Worm (Caenorhabditis elegans) whole organism, L3 larva: ENCODE results near the gene C39B10.5.
A peak's percentile ranks its signal among the peaks of the same experiment; 100 is the strongest.

ENCODE experiments used
- R02D3.7 ChIP-seq: fragments of 150-350 bp; optimal IDR thresholded peaks from 2 replicates; lab custom pipeline; 2014; ENCODE audit warnings: missing biosample characterization, missing genetic modification characterization
- aly-2 ChIP-seq: fragments of 150-350 bp; optimal IDR thresholded peaks from 2 replicates; lab custom pipeline; 2014; ENCODE audit warnings: missing biosample characterization, missing genetic modification characterization
- ama-1 ChIP-seq: fragments of 150-350 bp; optimal IDR thresholded peaks from 2 replicates; lab custom pipeline; 2018
- ceh-16 ChIP-seq: sonication (generic microtip); optimal IDR thresholded peaks from 2 replicates; lab custom pipeline; 2017; ENCODE audit warnings: missing biosample characterization, missing genetic modification characterization
- ceh-28 ChIP-seq: fragments of 150-350 bp; optimal IDR thresholded peaks from 2 replicates; lab custom pipeline; 2014; ENCODE audit warnings: missing biosample characterization, missing genetic modification reagents, missing genetic modification characterization
- ceh-82 ChIP-seq: fragments of 150-350 bp; optimal IDR thresholded peaks from 2 replicates; lab custom pipeline; 2014; ENCODE audit warnings: missing biosample characterization, missing genetic modification characterization
- ceh-9 ChIP-seq: sonication (generic microtip); optimal IDR thresholded peaks from 2 replicates; lab custom pipeline; 2018; ENCODE audit warnings: missing biosample characterization, missing genetic modification characterization
- daf-12 ChIP-seq: fragments of 150-350 bp; optimal IDR thresholded peaks from 2 replicates; lab custom pipeline; 2014; ENCODE audit warnings: missing biosample characterization, missing genetic modification reagents, missing genetic modification characterization
- egl-5 ChIP-seq: fragments of 150-350 bp; optimal IDR thresholded peaks from 2 replicates; lab custom pipeline; 2017; ENCODE audit warnings: missing biosample characterization, missing genetic modification reagents, missing genetic modification characterization, inconsistent platforms
- elt-1 ChIP-seq: fragments of 150-350 bp; optimal IDR thresholded peaks from 2 replicates; lab custom pipeline; 2014; ENCODE audit warnings: missing biosample characterization, missing genetic modification characterization
- elt-2 ChIP-seq: sonication (generic microtip); optimal IDR thresholded peaks from 2 replicates; lab custom pipeline; 2016; ENCODE audit warnings: missing genetic modification reagents, mild to moderate bottlenecking, missing genetic modification characterization, missing compliant biosample characterization
- elt-3 ChIP-seq, 3 experiments: fragments of 150-350 bp in 1 of 3; sonication (generic microtip) in 2 of 3; optimal IDR thresholded peaks; 2 replicates in 2 of 3; 4 replicates in 1 of 3; lab custom pipeline; 2014 to 2017; ENCODE audit warnings: missing biosample characterization in 3 of 3, missing genetic modification characterization in 3 of 3
- eor-1 ChIP-seq, 2 experiments: fragments of 150-350 bp; optimal IDR thresholded peaks; 2 replicates each; lab custom pipeline; 2014 to 2018; ENCODE audit warnings: missing biosample characterization in 2 of 2, missing genetic modification characterization in 2 of 2
- fkh-10 ChIP-seq: sonication (generic microtip); optimal IDR thresholded peaks from 2 replicates; lab custom pipeline; 2017; ENCODE audit warnings: missing biosample characterization, missing genetic modification reagents, missing genetic modification characterization
- fkh-2 ChIP-seq: fragments of 150-350 bp; optimal IDR thresholded peaks from 2 replicates; lab custom pipeline; 2014; ENCODE audit warnings: missing biosample characterization, missing genetic modification reagents, missing genetic modification characterization
- hmg-11 ChIP-seq: sonication (generic microtip); optimal IDR thresholded peaks from 2 replicates; lab custom pipeline; 2016; ENCODE audit warnings: missing genetic modification characterization, missing compliant biosample characterization
- jun-1 ChIP-seq: fragments of 150-350 bp; optimal IDR thresholded peaks from 2 replicates; lab custom pipeline; 2014; ENCODE audit warnings: missing biosample characterization, missing genetic modification reagents, missing genetic modification characterization
- lin-15B ChIP-seq: fragments of 150-350 bp; optimal IDR thresholded peaks from 2 replicates; lab custom pipeline; 2014; ENCODE audit warnings: missing biosample characterization, missing genetic modification characterization
- lin-39 ChIP-seq: fragments of 150-350 bp; optimal IDR thresholded peaks from 2 replicates; lab custom pipeline; 2018; ENCODE audit warnings: missing biosample characterization, missing genetic modification reagents, missing genetic modification characterization
- lsy-12 ChIP-seq: sonication (generic microtip); optimal IDR thresholded peaks from 2 replicates; lab custom pipeline; 2016; ENCODE audit warnings: mild to moderate bottlenecking, missing genetic modification characterization, missing compliant biosample characterization
- mml-1 ChIP-seq: fragments of 150-350 bp; sonication (generic microtip); optimal IDR thresholded peaks from 3 replicates; lab custom pipeline; 2014; ENCODE audit warnings: missing biosample characterization, missing genetic modification characterization
- nfya-1 ChIP-seq: sonication (generic microtip); optimal IDR thresholded peaks from 2 replicates; lab custom pipeline; 2017; ENCODE audit warnings: missing genetic modification characterization, mild to moderate bottlenecking, missing compliant biosample characterization, antibody characterized with exemption, moderate library complexity; ENCODE audit not compliant: insufficient read depth
- nhr-12 ChIP-seq: fragments of 150-350 bp; optimal IDR thresholded peaks from 2 replicates; lab custom pipeline; 2014; ENCODE audit warnings: missing biosample characterization, missing genetic modification characterization
- nhr-23 ChIP-seq: fragments of 150-350 bp; optimal IDR thresholded peaks from 2 replicates; lab custom pipeline; 2014; ENCODE audit warnings: missing biosample characterization, missing genetic modification reagents, missing genetic modification characterization
- nhr-237 ChIP-seq: fragments of 150-350 bp; optimal IDR thresholded peaks from 2 replicates; lab custom pipeline; 2014; ENCODE audit warnings: missing biosample characterization, missing genetic modification characterization
- nhr-25 ChIP-seq: sonication (generic microtip); optimal IDR thresholded peaks from 2 replicates; lab custom pipeline; 2017; ENCODE audit warnings: missing biosample characterization, missing genetic modification characterization
- nhr-28 ChIP-seq: fragments of 150-350 bp; optimal IDR thresholded peaks from 2 replicates; lab custom pipeline; 2014; ENCODE audit warnings: missing biosample characterization, missing genetic modification characterization
- nhr-77 ChIP-seq: fragments of 150-350 bp; optimal IDR thresholded peaks from 2 replicates; lab custom pipeline; 2014; ENCODE audit warnings: missing biosample characterization, missing genetic modification characterization
- pha-4 ChIP-seq: fragments of 150-350 bp; optimal IDR thresholded peaks from 2 replicates; lab custom pipeline; 2014; ENCODE audit warnings: missing biosample characterization, missing genetic modification reagents, missing genetic modification characterization
- pqm-1 ChIP-seq: fragments of 150-350 bp; optimal IDR thresholded peaks from 2 replicates; lab custom pipeline; 2017; ENCODE audit warnings: missing biosample characterization, missing genetic modification characterization, inconsistent platforms
- sea-2 ChIP-seq: fragments of 150-350 bp; sonication (generic microtip); optimal IDR thresholded peaks from 4 replicates; lab custom pipeline; 2014; ENCODE audit warnings: missing biosample characterization, missing genetic modification reagents, missing genetic modification characterization
- skn-1 ChIP-seq: fragments of 150-350 bp; optimal IDR thresholded peaks from 2 replicates; lab custom pipeline; 2014; ENCODE audit warnings: missing biosample characterization, missing genetic modification characterization
- snpc-4 ChIP-seq: fragments of 150-350 bp; optimal IDR thresholded peaks from 2 replicates; lab custom pipeline; 2014; ENCODE audit warnings: missing biosample characterization, missing genetic modification characterization
- ztf-11 ChIP-seq: fragments of 150-350 bp; optimal IDR thresholded peaks from 2 replicates; lab custom pipeline; 2014; ENCODE audit warnings: missing biosample characterization, missing genetic modification characterization
- ztf-4 ChIP-seq: fragments of 150-350 bp; optimal IDR thresholded peaks from 2 replicates; lab custom pipeline; 2014; ENCODE audit warnings: missing biosample characterization, missing genetic modification characterization

The C39B10.5 gene

DNA sequence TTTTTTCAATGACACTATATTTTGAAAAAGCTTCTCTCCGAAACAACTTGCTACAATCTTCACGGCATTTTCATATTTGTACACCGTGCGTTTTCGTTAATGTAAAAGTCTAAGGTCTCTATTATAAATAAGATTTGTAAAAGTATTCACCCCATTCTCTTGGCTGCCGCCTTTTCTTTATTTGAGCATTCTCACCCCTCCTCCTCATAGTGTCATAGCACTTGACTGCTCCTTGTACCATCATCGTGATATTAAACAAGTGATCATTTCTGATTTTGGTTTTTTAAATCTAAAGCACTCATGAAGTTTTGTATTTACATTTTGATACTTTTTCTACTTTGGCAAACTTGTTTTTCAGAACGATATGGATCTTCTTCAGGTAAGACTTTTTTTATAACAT is 40.3 kb upstream of the C39B10.5 start, which contains the start of gene ZC504.1:
TSS of gene ZC504.1 (plus strand) at position 301 of the 400 bp plus-strand sequence.
- TF ChIP-seq ama-1 (lab: Kevin White, UChicago) (no peak), aly-2 (tag; lab: Kevin White, UChicago) (no peak), skn-1 (tag; lab: Kevin White, UChicago) (no peak), nhr-28 (tag; lab: Kevin White, UChicago) (no peak)

DNA sequence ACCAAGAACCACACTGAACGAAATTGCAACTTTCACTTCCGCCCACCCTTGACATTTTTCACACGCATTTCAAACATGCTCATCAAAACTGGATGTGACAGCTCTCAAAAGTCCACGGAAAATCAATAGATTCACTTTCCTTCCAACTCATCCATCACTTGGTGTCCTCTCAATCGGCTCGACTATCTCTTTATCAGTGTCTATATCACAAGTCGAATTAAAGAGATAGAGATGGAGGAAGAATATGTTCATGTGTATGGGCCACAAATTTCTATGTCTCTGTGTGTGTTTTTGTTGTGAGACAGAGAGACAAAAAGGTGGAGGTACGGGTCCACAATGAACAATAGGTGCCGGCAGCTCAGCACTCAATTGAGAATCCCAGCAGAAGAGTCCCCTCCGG is 36.6 kb upstream of the C39B10.5 start:
- TF ChIP-seq pqm-1, result no peak
- TF ChIP-seq ama-1 (lab: Kevin White, UChicago), result no peak
- TF ChIP-seq lin-39 (tag; lab: Kevin White, UChicago), result no peak
- TF ChIP-seq nhr-12 (tag; lab: Kevin White, UChicago), result no peak
- TF ChIP-seq ztf-11 (tag; lab: Kevin White, UChicago), result no peak
- TF ChIP-seq nhr-237 (tag; lab: Kevin White, UChicago), result no peak
- TF ChIP-seq fkh-2, result no peak
- TF ChIP-seq nhr-77 (tag; lab: Kevin White, UChicago), result no peak
- no peak for TF ChIP-seq fkh-10
- no peak for TF ChIP-seq elt-2
- TF ChIP-seq sea-2 (GFP tag; lab: Kevin White, UChicago), result no peak

DNA sequence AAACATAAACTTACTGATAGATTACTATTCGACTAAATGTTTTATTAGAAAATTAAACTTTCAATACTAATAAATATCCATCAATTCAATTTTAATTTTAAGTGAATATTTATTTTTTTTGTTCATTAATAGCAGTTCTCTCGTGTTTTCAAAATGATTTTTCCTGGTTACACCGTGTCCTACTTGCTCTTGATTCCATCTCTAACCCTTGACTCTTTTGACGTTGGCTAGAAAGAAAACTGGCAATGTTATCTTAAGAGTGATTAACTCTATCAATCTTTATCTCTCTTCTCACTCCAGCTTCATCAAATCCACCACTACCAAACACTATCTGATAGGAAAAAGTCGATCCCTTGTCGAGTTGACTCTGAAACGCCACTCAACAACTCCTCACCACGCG is 34.7 kb upstream of the C39B10.5 start, which contains the start of gene acr-8:
TSS of gene acr-8 (plus strand) at position 301 of the 400 bp plus-strand sequence.
- no peak for TF ChIP-seq R02D3.7 (tag; lab: Kevin White, UChicago)
- TF ChIP-seq ztf-4 (tag; lab: Kevin White, UChicago), result no peak
- no peak for TF ChIP-seq ceh-28 (tag; lab: Kevin White, UChicago)
- TF ChIP-seq ceh-16, result no peak
- no peak for TF ChIP-seq elt-3 (tag; optimal IDR thresholded peaks at IDR 0.05; lab: Kevin White, UChicago)
- no peak for TF ChIP-seq pqm-1
- no peak for TF ChIP-seq mml-1 (tag; lab: Kevin White, UChicago)
- TF ChIP-seq egl-5 (tag; lab: Kevin White, UChicago), result no peak
- no peak for TF ChIP-seq nfya-1 (tag; lab: Kevin White, UChicago)
- no peak for TF ChIP-seq ceh-9 (tag; lab: Kevin White, UChicago)
- no peak for TF ChIP-seq nhr-23 (tag; lab: Kevin White, UChicago)
- no peak for TF ChIP-seq pha-4 (tag; lab: Kevin White, UChicago)
- no peak for TF ChIP-seq nhr-77 (tag; lab: Kevin White, UChicago)
- no peak for TF ChIP-seq eor-1 (tag; optimal IDR thresholded peaks at IDR 0.05; lab: Kevin White, UChicago)
- no peak for TF ChIP-seq ceh-82
- TF ChIP-seq, all 47 proteins: peak for 0

DNA sequence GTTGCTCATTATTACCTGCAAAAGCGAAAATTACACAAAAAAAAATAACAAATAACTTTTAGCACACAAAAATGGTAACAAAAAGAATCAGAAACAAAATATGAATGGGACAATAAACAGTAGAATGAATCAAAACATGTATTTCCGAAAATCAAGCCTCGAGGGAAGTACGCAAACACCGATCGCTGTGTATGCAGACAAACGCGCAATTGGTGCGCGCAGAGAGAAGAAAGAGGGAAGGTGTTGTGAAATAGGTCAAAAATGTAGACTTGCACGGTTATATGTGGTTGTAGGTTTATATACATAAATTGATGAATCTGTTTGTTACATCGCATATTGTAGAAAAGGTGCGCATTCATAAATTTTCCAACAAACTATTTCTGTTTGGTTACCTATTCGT is 27.4 kb upstream of the C39B10.5 start, which contains the start of gene cdk-11.2:
TSS of gene cdk-11.2 (minus strand) at position 23 of the 400 bp plus-strand sequence.
- TF ChIP-seq R02D3.7 (tag; lab: Kevin White, UChicago) (peak; percentile 13), jun-1 (tag; lab: Kevin White, UChicago) (peak; percentile 29), elt-2 (peak; percentile 47), nfya-1 (tag; lab: Kevin White, UChicago) (peak; percentile 80), nhr-25 (tag; lab: Kevin White, UChicago) (peak; percentile 89), lin-15B (tag; lab: Kevin White, UChicago) (peak; percentile 44), daf-12 (tag; lab: Kevin White, UChicago) (no peak), pqm-1 (peak; percentile 6), lin-39 (tag; lab: Kevin White, UChicago) (no peak), lsy-12 (tag; lab: Kevin White, UChicago) (no peak), ceh-28 (tag; lab: Kevin White, UChicago) (no peak), skn-1 (tag; lab: Kevin White, UChicago) (peak; percentile 35), ztf-11 (tag; lab: Kevin White, UChicago) (no peak), elt-1 (tag; lab: Kevin White, UChicago) (no peak), nhr-23 (tag; lab: Kevin White, UChicago) (peak; percentile 85), pha-4 (tag; lab: Kevin White, UChicago) (peak; percentile 78), fkh-10 (no peak), sea-2 (GFP tag; lab: Kevin White, UChicago) (peak; percentile 43), nhr-237 (tag; lab: Kevin White, UChicago) (no peak), hmg-11 (tag; lab: Kevin White, UChicago) (peak; percentile 72), egl-5 (tag; lab: Kevin White, UChicago) (peak; percentile 57), snpc-4 (tag; lab: Kevin White, UChicago) (peak; percentile 76)
- TF ChIP-seq, all 47 proteins: peak for 14
